Fruit fly (Drosophila melanogaster) whole organism, embryonic: ENCODE results near the gene Mtp.

ENCODE experiments used
- Antp ChIP-seq: fragments of 200-800 bp; sonication (Bioruptor generic); optimal IDR thresholded peaks from 3 replicates; lab custom pipeline; 2016; ENCODE audit warnings: missing biosample characterization, missing genetic modification characterization
- Bdp1 ChIP-seq: fragments of 200-800 bp; sonication (Bioruptor generic); optimal IDR thresholded peaks from 3 replicates; lab custom pipeline; 2016; ENCODE audit warnings: missing biosample characterization, missing genetic modification characterization
- CG10321 ChIP-seq: fragments of 200-800 bp; sonication (Bioruptor generic); IDR thresholded peaks from 2 replicates; pipeline ENCODE4 v1.3.6; 2022; ENCODE audit warnings: missing biosample characterization, missing genetic modification characterization
- CG11247 ChIP-seq: fragments of 200-800 bp; sonication (Bioruptor generic); IDR thresholded peaks from 2 replicates; pipeline ENCODE4 v1.3.6; 2022; ENCODE audit warnings: missing biosample characterization, missing genetic modification characterization
- CG11398 ChIP-seq: fragments of 200-800 bp; sonication (Bioruptor generic); optimal IDR thresholded peaks from 2 replicates; lab custom pipeline; 2016; ENCODE audit warnings: missing biosample characterization, missing genetic modification characterization
- CG11456 ChIP-seq: fragments of 200-800 bp; sonication (Bioruptor generic); IDR thresholded peaks from 3 replicates; pipeline ENCODE4 v1.3.6; 2022; ENCODE audit warnings: missing biosample characterization, missing genetic modification characterization
- CG15479 ChIP-seq: fragments of 200-800 bp; sonication (Bioruptor generic); optimal IDR thresholded peaks from 3 replicates; lab custom pipeline; 2019; ENCODE audit warnings: missing biosample characterization, mild to moderate bottlenecking, missing genetic modification characterization, moderate library complexity
- CG16779 ChIP-seq: fragments of 200-800 bp; sonication (Bioruptor generic); IDR thresholded peaks from 2 replicates; pipeline ENCODE4 v1.3.6; 2022; ENCODE audit warnings: missing biosample characterization, missing genetic modification characterization
- CG16863 ChIP-seq: fragments of 200-800 bp; sonication (Bioruptor generic); optimal IDR thresholded peaks from 3 replicates; lab custom pipeline; 2016; ENCODE audit warnings: missing biosample characterization, missing genetic modification characterization
- CG17612 ChIP-seq: fragments of 200-800 bp; sonication (Bioruptor generic); IDR thresholded peaks from 2 replicates; pipeline ENCODE4 v1.3.6; 2022; ENCODE audit warnings: missing biosample characterization, missing genetic modification characterization
- CG1792 ChIP-seq: fragments of 200-800 bp; sonication (Bioruptor generic); optimal IDR thresholded peaks from 2 replicates; lab custom pipeline; 2016; ENCODE audit warnings: missing biosample characterization, missing genetic modification characterization
- CG1832 ChIP-seq: fragments of 200-800 bp; sonication (Bioruptor generic); optimal IDR thresholded peaks from 2 replicates; lab custom pipeline; 2017; ENCODE audit warnings: missing biosample characterization, mild to moderate bottlenecking, missing genetic modification characterization, inconsistent platforms
- CG18476 ChIP-seq: fragments of 200-800 bp; sonication (Bioruptor generic); optimal IDR thresholded peaks from 2 replicates; lab custom pipeline; 2016; ENCODE audit warnings: missing biosample characterization, mild to moderate bottlenecking, missing genetic modification characterization
- CG32772 ChIP-seq: fragments of 200-800 bp; sonication (Bioruptor generic); IDR thresholded peaks from 2 replicates; pipeline ENCODE4 v1.3.6; 2022; ENCODE audit warnings: missing biosample characterization, missing genetic modification characterization
- CG3281 ChIP-seq: fragments of 200-800 bp; sonication (Bioruptor generic); optimal IDR thresholded peaks from 3 replicates; lab custom pipeline; 2017; ENCODE audit warnings: missing biosample characterization, mild to moderate bottlenecking, missing genetic modification characterization
- CG34376 ChIP-seq: fragments of 200-800 bp; sonication (Bioruptor generic); optimal IDR thresholded peaks from 2 replicates; lab custom pipeline; 2018; ENCODE audit warnings: missing biosample characterization, mild to moderate bottlenecking, missing genetic modification characterization
- CG4424 ChIP-seq: fragments of 200-800 bp; sonication (Bioruptor generic); optimal IDR thresholded peaks from 3 replicates; lab custom pipeline; 2016; ENCODE audit warnings: missing biosample characterization, missing genetic modification characterization
- CG6689 ChIP-seq: fragments of 200-800 bp; sonication (Bioruptor generic); IDR thresholded peaks from 2 replicates; pipeline ENCODE4 v1.3.6; 2022; ENCODE audit warnings: missing biosample characterization, missing genetic modification characterization
- CG7357 ChIP-seq: fragments of 200-800 bp; sonication (Bioruptor generic); IDR thresholded peaks from 3 replicates; pipeline ENCODE4 v1.3.6; 2022; ENCODE audit warnings: missing biosample characterization, missing genetic modification characterization
- CG8281 ChIP-seq: fragments of 200-800 bp; sonication (Bioruptor generic); optimal IDR thresholded peaks from 2 replicates; lab custom pipeline; 2018; ENCODE audit warnings: missing biosample characterization, mild to moderate bottlenecking, missing genetic modification characterization, moderate library complexity
- CG8359 ChIP-seq: fragments of 200-800 bp; sonication (Bioruptor generic); optimal IDR thresholded peaks from 2 replicates; lab custom pipeline; 2017; ENCODE audit warnings: missing biosample characterization, mild to moderate bottlenecking, missing genetic modification characterization, borderline replicate concordance
- CG9215 ChIP-seq: fragments of 200-800 bp; sonication (Bioruptor generic); IDR thresholded peaks from 2 replicates; pipeline ENCODE4 v1.3.6; 2022; ENCODE audit warnings: missing biosample characterization, missing genetic modification characterization
- CG9932 ChIP-seq: fragments of 200-800 bp; sonication (Bioruptor generic); IDR thresholded peaks from 2 replicates; pipeline ENCODE4 v1.3.6; 2022; ENCODE audit warnings: missing biosample characterization, missing genetic modification characterization
- Chrac-16 ChIP-seq: fragments of 200-800 bp; sonication (Bioruptor generic); optimal IDR thresholded peaks from 3 replicates; lab custom pipeline; 2016; ENCODE audit warnings: missing biosample characterization, missing genetic modification characterization
- D19B ChIP-seq: fragments of 200-800 bp; sonication (Bioruptor generic); optimal IDR thresholded peaks from 2 replicates; lab custom pipeline; 2017; ENCODE audit warnings: missing biosample characterization, mild to moderate bottlenecking, missing genetic modification characterization
- E2f1 ChIP-seq: fragments of 200-800 bp; sonication (Bioruptor generic); IDR thresholded peaks from 2 replicates; pipeline ENCODE4 v1.3.6; 2022; ENCODE audit warnings: missing biosample characterization, missing genetic modification characterization
- Gug ChIP-seq: fragments of 200-800 bp; sonication (Bioruptor generic); IDR thresholded peaks from 4 replicates; pipeline ENCODE4 v1.3.6; 2022; ENCODE audit warnings: missing biosample characterization, missing genetic modification characterization
- HLH4C ChIP-seq: fragments of 200-800 bp; sonication (Bioruptor generic); IDR thresholded peaks from 3 replicates; pipeline ENCODE4 v1.3.6; 2022; ENCODE audit warnings: missing biosample characterization, missing genetic modification characterization; ENCODE audit not compliant: partially characterized antibody
- HmgZ ChIP-seq: fragments of 200-800 bp; sonication (Bioruptor generic); optimal IDR thresholded peaks from 2 replicates; lab custom pipeline; 2018; ENCODE audit warnings: missing biosample characterization, mild to moderate bottlenecking, missing genetic modification characterization
- Hr39 ChIP-seq: fragments of >200 bp; optimal IDR thresholded peaks from 2 replicates; lab custom pipeline; 2017
- Hr51 ChIP-seq, 2 experiments: fragments of 200-800 bp; sonication (Bioruptor generic); optimal IDR thresholded peaks; 2 replicates in 1 of 2; 3 replicates in 1 of 2; lab custom pipeline; 2016 to 2018; ENCODE audit warnings: missing biosample characterization in 2 of 2, missing genetic modification characterization in 2 of 2, mild to moderate bottlenecking in 1 of 2, moderate library complexity in 1 of 2
- Hr78 ChIP-seq, 2 experiments: fragments of 200-800 bp in 1 of 2; fragments of >200 bp in 1 of 2; sonication (Bioruptor generic) in 1 of 2; optimal IDR thresholded peaks; 2 replicates each; lab custom pipeline; 2017 to 2019; ENCODE audit warnings: missing biosample characterization in 2 of 2, missing genetic modification characterization in 2 of 2, mild to moderate bottlenecking in 1 of 2, moderate library complexity in 1 of 2
- NC2α ChIP-seq: fragments of 200-800 bp; sonication (Bioruptor generic); optimal IDR thresholded peaks from 2 replicates; lab custom pipeline; 2016; ENCODE audit warnings: missing biosample characterization, missing genetic modification characterization
- Scr ChIP-seq: fragments of 200-800 bp; sonication (Bioruptor generic); IDR thresholded peaks from 2 replicates; pipeline ENCODE4 v1.3.6; 2022; ENCODE audit warnings: missing biosample characterization, missing genetic modification characterization; ENCODE audit not compliant: partially characterized antibody
- abd-A ChIP-seq: fragments of 200-800 bp; sonication (Bioruptor generic); optimal IDR thresholded peaks from 3 replicates; lab custom pipeline; 2019; ENCODE audit warnings: missing biosample characterization, mild to moderate bottlenecking, missing genetic modification characterization, moderate library complexity
- ac ChIP-seq: fragments of 200-800 bp; sonication (Bioruptor generic); optimal IDR thresholded peaks from 3 replicates; lab custom pipeline; 2017; ENCODE audit warnings: missing biosample characterization, mild to moderate bottlenecking, missing genetic modification characterization
- cwo ChIP-seq: fragments of 200-800 bp; sonication (Bioruptor generic); optimal IDR thresholded peaks from 3 replicates; lab custom pipeline; 2017; ENCODE audit warnings: missing biosample characterization, missing genetic modification characterization, mild to moderate bottlenecking, moderate library complexity, missing genetic modification reagents
- ewg ChIP-seq: fragments of 200-800 bp; sonication (Bioruptor generic); optimal IDR thresholded peaks from 3 replicates; lab custom pipeline; 2017; ENCODE audit warnings: mild to moderate bottlenecking, missing biosample characterization, missing genetic modification reagents, missing genetic modification characterization
- gce ChIP-seq: fragments of 200-800 bp; sonication (Bioruptor generic); IDR thresholded peaks from 3 replicates; pipeline ENCODE4 v1.3.6; 2022; ENCODE audit warnings: missing biosample characterization, missing genetic modification characterization
- gcm2 ChIP-seq: fragments of 200-800 bp; sonication (Bioruptor generic); optimal IDR thresholded peaks from 2 replicates; lab custom pipeline; 2016; ENCODE audit warnings: missing biosample characterization, missing genetic modification characterization
- gem ChIP-seq: fragments of 200-800 bp; sonication (Bioruptor generic); optimal IDR thresholded peaks from 2 replicates; lab custom pipeline; 2019; ENCODE audit warnings: missing biosample characterization, mild to moderate bottlenecking, missing genetic modification characterization, moderate library complexity
- gfzf ChIP-seq: fragments of 200-800 bp; sonication (Bioruptor generic); optimal IDR thresholded peaks from 2 replicates; lab custom pipeline; 2016; ENCODE audit warnings: missing biosample characterization, mild to moderate bottlenecking, missing genetic modification characterization, moderate library complexity
- nau ChIP-seq: fragments of 200-800 bp; sonication (Bioruptor generic); optimal IDR thresholded peaks from 3 replicates; lab custom pipeline; 2017; ENCODE audit warnings: missing biosample characterization, mild to moderate bottlenecking, missing genetic modification characterization, missing genetic modification reagents
- org-1 ChIP-seq: fragments of 200-800 bp; sonication (Bioruptor generic); optimal IDR thresholded peaks from 2 replicates; lab custom pipeline; 2017; ENCODE audit warnings: missing biosample characterization, missing genetic modification characterization
- pzg ChIP-seq: fragments of 200-800 bp; sonication (Bioruptor generic); optimal IDR thresholded peaks from 3 replicates; lab custom pipeline; 2018; ENCODE audit warnings: missing biosample characterization, mild to moderate bottlenecking, missing genetic modification characterization, moderate library complexity
- repo ChIP-seq: fragments of 200-800 bp; sonication (Bioruptor generic); optimal IDR thresholded peaks from 2 replicates; lab custom pipeline; 2016; ENCODE audit warnings: missing biosample characterization, missing genetic modification characterization
- slbo ChIP-seq: fragments of 200-800 bp; sonication (Bioruptor generic); IDR thresholded peaks from 2 replicates; pipeline ENCODE4 v1.3.6; 2022; ENCODE audit warnings: missing biosample characterization, missing genetic modification characterization
- sna ChIP-seq: fragments of 200-800 bp; sonication (Bioruptor generic); IDR thresholded peaks from 2 replicates; pipeline ENCODE4 v1.3.6; 2022; ENCODE audit warnings: missing biosample characterization, missing genetic modification characterization; ENCODE audit not compliant: partially characterized antibody
- so ChIP-seq: fragments of 200-800 bp; sonication (Bioruptor generic); IDR thresholded peaks from 3 replicates; pipeline ENCODE4 v1.3.6; 2022; ENCODE audit warnings: missing biosample characterization, missing genetic modification characterization
- yki ChIP-seq: fragments of >200 bp; optimal IDR thresholded peaks from 3 replicates; lab custom pipeline; 2018

The Mtp gene

DNA sequence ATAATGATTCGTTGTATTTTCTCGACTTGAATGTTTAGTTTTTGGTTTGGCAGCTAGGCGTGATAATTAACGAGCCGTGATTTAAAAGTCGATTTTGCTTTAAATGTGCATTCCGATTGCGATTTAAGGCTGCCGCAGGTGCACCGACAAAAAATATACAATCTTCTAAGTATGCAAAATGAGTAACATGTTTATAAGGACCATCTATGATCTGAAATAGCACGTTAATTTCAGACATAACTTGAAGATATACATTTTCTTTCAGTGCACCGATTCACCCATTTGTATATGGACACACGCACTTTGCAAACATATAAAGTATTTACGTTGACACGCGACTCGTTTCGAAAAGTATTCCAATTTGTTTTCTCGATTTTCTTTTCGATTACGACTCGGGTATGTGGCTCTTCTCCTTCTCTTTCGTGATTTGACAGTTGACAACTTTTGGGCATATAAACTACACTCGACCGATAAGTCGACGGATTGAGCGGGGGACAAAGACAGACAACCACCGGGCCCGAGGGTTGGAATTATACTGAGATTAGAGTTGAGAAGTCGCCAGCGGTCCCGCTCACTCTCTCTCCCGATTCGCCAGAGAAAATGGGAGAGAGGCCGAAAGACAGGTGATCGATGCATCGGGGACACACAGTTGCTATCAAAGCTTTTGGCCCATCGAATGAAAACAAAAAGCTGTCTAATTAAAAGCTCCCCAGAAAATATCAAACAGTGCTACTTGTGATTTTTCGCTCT, 32.6 kb downstream of the Mtp start (continued):
- TF ChIP-seq CG9215 (GFP tag; lab: Robert Waterston, UW) (no peak), CG32772 (GFP tag; lab: Robert Waterston, UW) (no peak), Gug (GFP tag; lab: Robert Waterston, UW) (no peak), yki (lab: Kevin White, UChicago) (no peak), Hr51 (GFP tag; optimal IDR thresholded peaks at IDR 0.05; lab: Kevin White, UChicago) (peak in 1 of 2 experiments; percentile 50), abd-A (peak; percentile 30), org-1 (peak; percentile 38), CG11247 (no peak), gce (GFP tag; lab: Robert Waterston, UW) (peak; percentile 10; the same call in 1 of the 3 replicates), CG8281 (peak; percentile 5), slbo (peak; percentile 34; the same call in 1 of the 2 replicates), Antp (GFP tag; lab: Kevin White, UChicago) (no peak), ac (GFP tag; lab: Kevin White, UChicago) (no peak), CG4424 (GFP tag; lab: Kevin White, UChicago) (peak; percentile 37), CG9932 (no peak), CG3281 (peak; percentile 14), pzg (no peak), CG34376 (peak; percentile 62), Scr (GFP tag; lab: Robert Waterston, UW) (no peak), CG10321 (no peak), Hr78 (GFP tag; optimal IDR thresholded peaks at IDR 0.05; lab: Kevin White, UChicago) (peak in 1 of 2 experiments; percentile 29), NC2α (GFP tag; lab: Kevin White, UChicago) (no peak), HmgZ (no peak), Chrac-16 (no peak), CG1832 (GFP tag; lab: Kevin White, UChicago) (no peak), E2f1 (GFP tag; lab: Robert Waterston, UW) (no peak), Hr39 (no peak), CG1792 (peak; percentile 6), HLH4C (GFP tag; lab: Robert Waterston, UW) (no peak), Bdp1 (GFP tag; lab: Kevin White, UChicago) (peak; percentile 7), CG16779 (no peak), CG6689 (GFP tag; lab: Robert Waterston, UW) (no peak), gem (tag; lab: Kevin White, UChicago) (peak; percentile 61), CG16863 (GFP tag; lab: Kevin White, UChicago) (no peak), sna (GFP tag; lab: Robert Waterston, UW) (peak; percentile 69; the same call in 1 of the 2 replicates), CG11456 (GFP tag; lab: Robert Waterston, UW) (no peak), gcm2 (GFP tag; lab: Kevin White, UChicago) (no peak), CG8359 (GFP tag; lab: Kevin White, UChicago) (peak; percentile 18), D19B (GFP tag; lab: Kevin White, UChicago) (no peak), CG18476 (GFP tag; lab: Kevin White, UChicago) (no peak), CG11398 (GFP tag; lab: Kevin White, UChicago) (peak; percentile 2), gfzf (GFP tag; lab: Kevin White, UChicago) (no peak), cwo (GFP tag; lab: Kevin White, UChicago) (peak; percentile 42), ewg (GFP tag; lab: Kevin White, UChicago) (peak; percentile 6), nau (GFP tag; lab: Kevin White, UChicago) (peak; percentile 11), CG7357 (no peak), repo (GFP tag; lab: Kevin White, UChicago) (no peak), CG15479 (GFP tag; lab: Kevin White, UChicago) (no peak), CG17612 (no peak), so (GFP tag; lab: Robert Waterston, UW) (no peak)
